Worm (Caenorhabditis elegans) whole organism, mixed stage, embryonic: ENCODE measurements around the gene F54C8.6.

Experiments used
- M03D4.4 ChIP-seq: sonication (generic microtip); optimal IDR thresholded peaks from 2 replicates; lab custom pipeline; 2017; ENCODE audit warnings: mild to moderate bottlenecking, missing genetic modification characterization, missing compliant biosample characterization
- bed-3 ChIP-seq: fragments of 200-800 bp; sonication (Bioruptor generic); optimal IDR thresholded peaks from 3 replicates; lab custom pipeline; 2018; ENCODE audit warnings: mild to moderate bottlenecking, missing genetic modification characterization, moderate library complexity, missing compliant biosample characterization
- blmp-1 ChIP-seq: fragments of 150-350 bp; optimal IDR thresholded peaks from 2 replicates; lab custom pipeline; 2014; ENCODE audit warnings: missing biosample characterization, missing genetic modification characterization
- ceh-39 ChIP-seq: fragments of 150-350 bp; optimal IDR thresholded peaks from 2 replicates; lab custom pipeline; 2014; ENCODE audit warnings: missing biosample characterization, missing genetic modification characterization
- ceh-43 ChIP-seq: fragments of 200-800 bp; sonication (Bioruptor generic); optimal IDR thresholded peaks from 2 replicates; lab custom pipeline; 2018; ENCODE audit warnings: mild to moderate bottlenecking, missing genetic modification characterization, moderate library complexity, missing compliant biosample characterization
- ceh-83 ChIP-seq: fragments of 200-800 bp; sonication (Bioruptor generic); optimal IDR thresholded peaks from 2 replicates; lab custom pipeline; 2018; ENCODE audit warnings: mild to moderate bottlenecking, missing genetic modification characterization, missing compliant biosample characterization
- ces-1 ChIP-seq: fragments of 150-350 bp; optimal IDR thresholded peaks from 2 replicates; lab custom pipeline; 2014; ENCODE audit warnings: missing biosample characterization, missing genetic modification reagents, missing genetic modification characterization
- cnd-1 ChIP-seq: fragments of 200-800 bp; sonication (Bioruptor generic); optimal IDR thresholded peaks from 2 replicates; lab custom pipeline; 2018; ENCODE audit warnings: mild to moderate bottlenecking, missing genetic modification characterization, missing compliant biosample characterization
- drap-1 ChIP-seq: fragments of 200-800 bp; sonication (Bioruptor generic); optimal IDR thresholded peaks from 3 replicates; lab custom pipeline; 2018; ENCODE audit warnings: mild to moderate bottlenecking, missing genetic modification characterization, missing compliant biosample characterization
- elt-1 ChIP-seq: sonication (generic microtip); optimal IDR thresholded peaks from 2 replicates; lab custom pipeline; 2017; ENCODE audit warnings: missing genetic modification characterization, mild to moderate bottlenecking, missing compliant biosample characterization, antibody characterized with exemption, moderate library complexity, borderline replicate concordance; ENCODE audit not compliant: insufficient read depth
- elt-3 ChIP-seq: fragments of 150-350 bp; optimal IDR thresholded peaks from 2 replicates; lab custom pipeline; 2014; ENCODE audit warnings: missing biosample characterization, missing genetic modification characterization
- flh-1 ChIP-seq: fragments of 200-800 bp; sonication (Bioruptor generic); optimal IDR thresholded peaks from 2 replicates; lab custom pipeline; 2018; ENCODE audit warnings: mild to moderate bottlenecking, missing genetic modification characterization, moderate library complexity, missing compliant biosample characterization
- ham-2 ChIP-seq: fragments of 200-800 bp; sonication (Bioruptor generic); optimal IDR thresholded peaks from 2 replicates; lab custom pipeline; 2018; ENCODE audit warnings: mild to moderate bottlenecking, missing genetic modification characterization, missing compliant biosample characterization
- hlh-1 ChIP-seq: fragments of 150-350 bp; optimal IDR thresholded peaks from 2 replicates; lab custom pipeline; 2014; ENCODE audit warnings: missing biosample characterization, missing genetic modification reagents, missing genetic modification characterization
- lin-13 ChIP-seq: fragments of 150-350 bp; optimal IDR thresholded peaks from 2 replicates; lab custom pipeline; 2014; ENCODE audit warnings: missing biosample characterization, missing genetic modification characterization
- lin-32 ChIP-seq: fragments of 200-800 bp; sonication (Bioruptor generic); optimal IDR thresholded peaks from 2 replicates; lab custom pipeline; 2018; ENCODE audit warnings: mild to moderate bottlenecking, missing genetic modification characterization, missing compliant biosample characterization
- lsy-2 ChIP-seq: fragments of 150-350 bp; optimal IDR thresholded peaks from 2 replicates; lab custom pipeline; 2014; ENCODE audit warnings: missing biosample characterization, missing genetic modification characterization
- mab-5 ChIP-seq: fragments of 150-350 bp; optimal IDR thresholded peaks from 2 replicates; lab custom pipeline; 2014; ENCODE audit warnings: missing biosample characterization, missing genetic modification characterization
- mls-2 ChIP-seq: sonication (generic microtip); optimal IDR thresholded peaks from 2 replicates; lab custom pipeline; 2016; ENCODE audit warnings: mild to moderate bottlenecking, missing genetic modification characterization, moderate library complexity, missing compliant biosample characterization
- nhr-12 ChIP-seq: fragments of 150-350 bp; optimal IDR thresholded peaks from 2 replicates; lab custom pipeline; 2014; ENCODE audit warnings: missing biosample characterization, missing genetic modification characterization
- nhr-2 ChIP-seq: fragments of 150-350 bp; optimal IDR thresholded peaks from 2 replicates; lab custom pipeline; 2014; ENCODE audit warnings: missing biosample characterization, missing genetic modification characterization
- nhr-237 ChIP-seq: fragments of 150-350 bp; optimal IDR thresholded peaks from 2 replicates; lab custom pipeline; 2014; ENCODE audit warnings: missing biosample characterization, missing genetic modification characterization
- nhr-28 ChIP-seq: fragments of 150-350 bp; optimal IDR thresholded peaks from 2 replicates; lab custom pipeline; 2014; ENCODE audit warnings: missing biosample characterization, missing genetic modification characterization
- nhr-76 ChIP-seq: sonication (generic microtip); optimal IDR thresholded peaks from 2 replicates; lab custom pipeline; 2017; ENCODE audit warnings: missing biosample characterization, missing genetic modification characterization
- pha-4 ChIP-seq: fragments of 150-350 bp; optimal IDR thresholded peaks from 2 replicates; lab custom pipeline; 2018; ENCODE audit warnings: missing biosample characterization, missing genetic modification reagents, missing genetic modification characterization
- sem-2 ChIP-seq: fragments of 200-800 bp; sonication (Bioruptor generic); optimal IDR thresholded peaks from 2 replicates; lab custom pipeline; 2018; ENCODE audit warnings: mild to moderate bottlenecking, missing genetic modification characterization, missing compliant biosample characterization
- snpc-4 ChIP-seq: fragments of 150-350 bp; optimal IDR thresholded peaks from 2 replicates; lab custom pipeline; 2014; ENCODE audit warnings: missing biosample characterization, missing genetic modification characterization
- sptf-1 ChIP-seq: sonication (generic microtip); optimal IDR thresholded peaks from 2 replicates; lab custom pipeline; 2017; ENCODE audit warnings: mild to moderate bottlenecking, missing genetic modification characterization, moderate library complexity, missing compliant biosample characterization
- tbx-8 ChIP-seq: fragments of 200-800 bp; sonication (Bioruptor generic); optimal IDR thresholded peaks from 2 replicates; lab custom pipeline; 2018; ENCODE audit warnings: mild to moderate bottlenecking, missing genetic modification characterization, moderate library complexity, missing compliant biosample characterization
- unc-120 ChIP-seq: sonication (generic microtip); optimal IDR thresholded peaks from 2 replicates; lab custom pipeline; 2017; ENCODE audit warnings: missing genetic modification characterization, missing compliant biosample characterization; ENCODE audit not compliant: poor library complexity, severe bottlenecking
- unc-39 ChIP-seq: fragments of 150-350 bp; optimal IDR thresholded peaks from 2 replicates; lab custom pipeline; 2014; ENCODE audit warnings: missing biosample characterization, missing genetic modification characterization
- unc-62 ChIP-seq: fragments of 150-350 bp; optimal IDR thresholded peaks from 2 replicates; lab custom pipeline; 2014; ENCODE audit warnings: missing biosample characterization, missing genetic modification reagents, missing genetic modification characterization
- zip-8 ChIP-seq: fragments of 150-350 bp; optimal IDR thresholded peaks from 2 replicates; lab custom pipeline; 2014; ENCODE audit warnings: missing biosample characterization, missing genetic modification characterization
- ztf-11 ChIP-seq: fragments of 150-350 bp; optimal IDR thresholded peaks from 2 replicates; lab custom pipeline; 2014; ENCODE audit warnings: missing biosample characterization, missing genetic modification characterization

The F54C8.6 gene

ce11 chrIII:9482423-9482993 lies 32.8 kb upstream of the F54C8.6 start:
- TF ChIP-seq flh-1 (no peak), lin-13 (no peak), sem-2 (GFP tag; lab: Kevin White, UChicago) (no peak), unc-39 (tag; lab: Kevin White, UChicago) (no peak), nhr-76 (no peak), lsy-2 (tag; lab: Kevin White, UChicago) (no peak), elt-3 (tag; lab: Kevin White, UChicago) (no peak), cnd-1 (tag; lab: Kevin White, UChicago) (no peak), unc-120 (no peak), ces-1 (no peak), mab-5 (no peak), nhr-237 (tag; lab: Kevin White, UChicago) (no peak), zip-8 (tag; lab: Kevin White, UChicago) (no peak), hlh-1 (tag; lab: Kevin White, UChicago) (no peak), tbx-8 (GFP tag; lab: Kevin White, UChicago) (no peak), nhr-28 (no peak), blmp-1 (no peak), unc-62 (GFP tag; lab: Kevin White, UChicago) (no peak), ceh-43 (no peak), lin-32 (no peak)

- TF ChIP-seq ztf-11 (tag; lab: Kevin White, UChicago) (no peak), ceh-43 (no peak), nhr-237 (tag; lab: Kevin White, UChicago) (no peak), nhr-2 (tag; lab: Kevin White, UChicago) (no peak), pha-4 (tag; lab: Kevin White, UChicago) (no peak), nhr-76 (no peak), lsy-2 (tag; lab: Kevin White, UChicago) (no peak), cnd-1 (tag; lab: Kevin White, UChicago) (no peak), snpc-4 (tag; lab: Kevin White, UChicago) (no peak), nhr-28 (no peak), ham-2 (GFP tag; lab: Kevin White, UChicago) (no peak), sptf-1 (no peak), unc-120 (no peak), blmp-1 (no peak), ceh-39 (tag; lab: Kevin White, UChicago) (no peak), ceh-83 (no peak), elt-1 (tag; lab: Kevin White, UChicago) (no peak)
Measured at ce11 chrIII:9476564-9476963, 26.8 kb upstream of the F54C8.6 start.

DNA sequence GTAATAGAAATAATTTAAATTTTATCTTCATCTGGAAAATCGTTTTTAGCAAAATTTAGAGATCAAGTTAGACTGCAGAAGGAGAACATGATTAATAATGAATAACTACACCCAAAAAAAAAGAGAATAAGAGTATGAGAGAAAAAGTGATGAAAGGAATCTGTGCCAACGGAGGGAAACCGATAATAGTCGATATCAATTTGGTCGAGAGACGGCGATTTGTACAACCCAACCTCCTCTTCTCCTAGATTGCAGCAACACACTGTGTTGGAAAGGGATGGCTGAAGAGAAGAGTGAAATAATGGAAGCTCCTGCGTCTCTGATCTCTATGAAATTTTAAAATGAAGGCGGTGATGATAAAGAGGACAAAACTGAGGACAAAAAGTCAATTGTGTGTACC lies 24.8 kb upstream of the F54C8.6 start:
- TF ChIP-seq cnd-1 (tag; lab: Kevin White, UChicago): no peak
- TF ChIP-seq ceh-83: no peak
- TF ChIP-seq mab-5: no peak
- no peak for TF ChIP-seq ceh-43
- no peak for TF ChIP-seq M03D4.4
- no peak for TF ChIP-seq elt-1 (tag; lab: Kevin White, UChicago)
- no peak for TF ChIP-seq tbx-8 (GFP tag; lab: Kevin White, UChicago)
- no peak for TF ChIP-seq lin-32
- TF ChIP-seq nhr-237 (tag; lab: Kevin White, UChicago): no peak
- no peak for TF ChIP-seq ham-2 (GFP tag; lab: Kevin White, UChicago)
- no peak for TF ChIP-seq lin-13
- no peak for TF ChIP-seq flh-1
- no peak for TF ChIP-seq sptf-1
- no peak for TF ChIP-seq drap-1 (GFP tag; lab: Kevin White, UChicago)
- no peak for TF ChIP-seq snpc-4 (tag; lab: Kevin White, UChicago)
- no peak for TF ChIP-seq nhr-2 (tag; lab: Kevin White, UChicago)
- no peak for TF ChIP-seq hlh-1 (tag; lab: Kevin White, UChicago)
- no peak for TF ChIP-seq mls-2
- TF ChIP-seq bed-3 (GFP tag; lab: Kevin White, UChicago): no peak
- TF ChIP-seq zip-8 (tag; lab: Kevin White, UChicago): no peak

DNA sequence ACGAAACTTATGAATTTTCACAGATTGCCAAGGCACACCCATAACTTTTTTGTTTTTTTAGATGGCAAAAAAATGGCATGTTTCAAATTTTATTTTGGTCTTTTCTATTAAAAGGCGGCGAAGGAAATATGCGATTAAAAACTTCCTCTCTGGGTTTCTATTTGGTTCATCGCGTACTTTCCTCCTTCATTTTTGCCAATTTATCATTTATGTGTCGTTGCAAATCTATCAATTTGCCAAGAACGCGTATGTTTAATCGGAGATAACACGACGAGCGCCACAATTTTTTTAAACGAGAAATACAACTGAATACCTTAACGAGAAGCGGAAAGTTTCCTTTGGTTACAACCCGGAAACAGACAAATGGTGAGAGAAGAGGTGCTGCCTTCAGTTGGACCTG lies 22.7 kb upstream of the F54C8.6 start:
- TF ChIP-seq ces-1 (no peak), nhr-2 (tag; lab: Kevin White, UChicago) (no peak), nhr-12 (tag; lab: Kevin White, UChicago) (no peak), nhr-76 (no peak), elt-3 (tag; lab: Kevin White, UChicago) (no peak), mls-2 (no peak), M03D4.4 (no peak), lsy-2 (tag; lab: Kevin White, UChicago) (no peak), ztf-11 (tag; lab: Kevin White, UChicago) (no peak), pha-4 (tag; lab: Kevin White, UChicago) (no peak), ceh-39 (tag; lab: Kevin White, UChicago) (no peak), tbx-8 (GFP tag; lab: Kevin White, UChicago) (no peak), unc-120 (no peak), nhr-237 (tag; lab: Kevin White, UChicago) (no peak), lin-32 (no peak), blmp-1 (no peak), cnd-1 (tag; lab: Kevin White, UChicago) (no peak), snpc-4 (tag; lab: Kevin White, UChicago) (no peak), ceh-43 (no peak), zip-8 (tag; lab: Kevin White, UChicago) (no peak)
